Fruit fly (Drosophila melanogaster) whole organism, embryonic: ENCODE data around the gene gpp.

Experiments
- Antp ChIP-seq: fragments of 200-800 bp; sonication (Bioruptor generic); optimal IDR thresholded peaks from 3 replicates; lab custom pipeline; 2016; ENCODE audit warnings: missing biosample characterization, missing genetic modification characterization
- CG10321 ChIP-seq: fragments of 200-800 bp; sonication (Bioruptor generic); IDR thresholded peaks from 2 replicates; pipeline ENCODE4 v1.3.6; 2022; ENCODE audit warnings: missing biosample characterization, missing genetic modification characterization
- CG11085 ChIP-seq: fragments of 200-800 bp; sonication (Bioruptor generic); IDR thresholded peaks from 2 replicates; pipeline ENCODE4 v1.3.6; 2022; ENCODE audit warnings: missing biosample characterization, missing genetic modification characterization
- CG11695 ChIP-seq: fragments of 200-800 bp; sonication (Bioruptor generic); IDR thresholded peaks from 3 replicates; pipeline ENCODE4 v1.3.6; 2022; ENCODE audit warnings: missing biosample characterization, missing genetic modification characterization
- CG12391 ChIP-seq: fragments of 200-800 bp; sonication (Bioruptor generic); optimal IDR thresholded peaks from 3 replicates; lab custom pipeline; 2018; ENCODE audit warnings: missing biosample characterization, mild to moderate bottlenecking, missing genetic modification characterization, moderate library complexity
- CG13123 ChIP-seq: fragments of 200-800 bp; sonication (Bioruptor generic); optimal IDR thresholded peaks from 2 replicates; lab custom pipeline; 2016; ENCODE audit warnings: missing biosample characterization, missing genetic modification characterization
- CG1529 ChIP-seq: fragments of 200-800 bp; sonication (Bioruptor generic); optimal IDR thresholded peaks from 3 replicates; lab custom pipeline; 2018; ENCODE audit warnings: missing biosample characterization, missing genetic modification characterization
- CG15479 ChIP-seq: fragments of 200-800 bp; sonication (Bioruptor generic); optimal IDR thresholded peaks from 3 replicates; lab custom pipeline; 2019; ENCODE audit warnings: missing biosample characterization, mild to moderate bottlenecking, missing genetic modification characterization, moderate library complexity
- CG1647 ChIP-seq: fragments of 200-800 bp; sonication (Bioruptor generic); optimal IDR thresholded peaks from 3 replicates; lab custom pipeline; 2016; ENCODE audit warnings: missing biosample characterization, missing genetic modification characterization
- CG2120 ChIP-seq: fragments of 200-800 bp; sonication (Bioruptor generic); optimal IDR thresholded peaks from 3 replicates; lab custom pipeline; 2016; ENCODE audit warnings: missing biosample characterization, missing genetic modification characterization
- CG2199 ChIP-seq: fragments of 200-800 bp; sonication (Bioruptor generic); IDR thresholded peaks from 3 replicates; pipeline ENCODE4 v1.3.6; 2022; ENCODE audit warnings: missing biosample characterization, missing genetic modification characterization
- CG30431 ChIP-seq: fragments of 200-800 bp; sonication (Bioruptor generic); optimal IDR thresholded peaks from 2 replicates; lab custom pipeline; 2017; ENCODE audit warnings: missing biosample characterization, missing genetic modification characterization
- CG31224 ChIP-seq: fragments of 200-800 bp; sonication (Bioruptor generic); IDR thresholded peaks from 2 replicates; pipeline ENCODE4 v1.3.6; 2022; ENCODE audit warnings: missing biosample characterization, missing genetic modification characterization
- CG34422 ChIP-seq: fragments of 200-800 bp; sonication (Bioruptor generic); IDR thresholded peaks from 3 replicates; pipeline ENCODE4 v1.3.6; 2022; ENCODE audit warnings: missing biosample characterization, missing genetic modification characterization
- CG3847 ChIP-seq: fragments of 200-800 bp; sonication (Bioruptor generic); IDR thresholded peaks from 2 replicates; pipeline ENCODE4 v1.3.6; 2022; ENCODE audit warnings: missing biosample characterization, missing genetic modification characterization
- CG3995 ChIP-seq: fragments of 200-800 bp; sonication (Bioruptor generic); optimal IDR thresholded peaks from 3 replicates; lab custom pipeline; 2016; ENCODE audit warnings: missing biosample characterization, missing genetic modification characterization
- CG42726 ChIP-seq: fragments of 200-800 bp; sonication (Bioruptor generic); IDR thresholded peaks from 2 replicates; pipeline ENCODE4 v1.3.6; 2022; ENCODE audit warnings: missing biosample characterization, missing genetic modification characterization; ENCODE audit not compliant: partially characterized antibody
- CG5180 ChIP-seq: fragments of 200-800 bp; sonication (Bioruptor generic); optimal IDR thresholded peaks from 3 replicates; lab custom pipeline; 2017; ENCODE audit warnings: missing biosample characterization, missing genetic modification characterization, mild to moderate bottlenecking, moderate library complexity, missing genetic modification reagents
- CG8765 ChIP-seq: fragments of 200-800 bp; sonication (Bioruptor generic); IDR thresholded peaks from 2 replicates; pipeline ENCODE4 v1.3.6; 2022; ENCODE audit warnings: missing biosample characterization, missing genetic modification characterization
- CTCF ChIP-seq: fragments of 200-800 bp; sonication (Bioruptor generic); optimal IDR thresholded peaks from 2 replicates; lab custom pipeline; 2017; ENCODE audit warnings: missing biosample characterization, mild to moderate bottlenecking, missing genetic modification characterization, moderate library complexity
- Hr51 ChIP-seq, 2 experiments: fragments of 200-800 bp; sonication (Bioruptor generic); optimal IDR thresholded peaks; 2 replicates in 1 of 2; 3 replicates in 1 of 2; lab custom pipeline; 2016 to 2018; ENCODE audit warnings: missing biosample characterization in 2 of 2, missing genetic modification characterization in 2 of 2, mild to moderate bottlenecking in 1 of 2, moderate library complexity in 1 of 2
- Hr78 ChIP-seq, 2 experiments: fragments of 200-800 bp in 1 of 2; fragments of >200 bp in 1 of 2; sonication (Bioruptor generic) in 1 of 2; optimal IDR thresholded peaks; 2 replicates each; lab custom pipeline; 2017 to 2019; ENCODE audit warnings: missing biosample characterization in 2 of 2, missing genetic modification characterization in 2 of 2, mild to moderate bottlenecking in 1 of 2, moderate library complexity in 1 of 2
- Max ChIP-seq: fragments of 200-800 bp; sonication (Bioruptor generic); optimal IDR thresholded peaks from 2 replicates; lab custom pipeline; 2016; ENCODE audit warnings: missing biosample characterization, mild to moderate bottlenecking, missing genetic modification characterization
- Oli ChIP-seq: fragments of 200-800 bp; sonication (Bioruptor generic); optimal IDR thresholded peaks from 2 replicates; lab custom pipeline; 2018; ENCODE audit warnings: missing biosample characterization, mild to moderate bottlenecking, missing genetic modification characterization, moderate library complexity
- Optix ChIP-seq: fragments of 200-800 bp; sonication (Bioruptor generic); IDR thresholded peaks from 3 replicates; pipeline ENCODE4 v1.3.6; 2022; ENCODE audit warnings: missing biosample characterization, missing genetic modification characterization
- Pdp1 ChIP-seq, 2 experiments: fragments of 200-800 bp; sonication (Bioruptor generic); optimal IDR thresholded peaks; 3 replicates each; lab custom pipeline; 2016; ENCODE audit warnings: missing biosample characterization in 2 of 2, missing genetic modification characterization in 2 of 2, mild to moderate bottlenecking in 1 of 2, moderate library complexity in 1 of 2
- Rx ChIP-seq: fragments of 200-800 bp; sonication (Bioruptor generic); IDR thresholded peaks from 2 replicates; pipeline ENCODE4 v1.3.6; 2022; ENCODE audit warnings: missing biosample characterization, missing genetic modification characterization
- Vsx1 ChIP-seq: fragments of 200-800 bp; sonication (Bioruptor generic); optimal IDR thresholded peaks from 2 replicates; lab custom pipeline; 2017; ENCODE audit warnings: missing biosample characterization, mild to moderate bottlenecking, missing genetic modification characterization, missing genetic modification reagents
- amos ChIP-seq: fragments of 200-800 bp; sonication (Bioruptor generic); IDR thresholded peaks from 2 replicates; pipeline ENCODE4 v1.3.6; 2022; ENCODE audit warnings: missing biosample characterization, missing genetic modification characterization; ENCODE audit not compliant: partially characterized antibody
- ato ChIP-seq: fragments of 200-800 bp; sonication (Bioruptor generic); IDR thresholded peaks from 2 replicates; pipeline ENCODE4 v1.3.6; 2022; ENCODE audit warnings: missing biosample characterization, missing genetic modification characterization; ENCODE audit not compliant: partially characterized antibody
- cad ChIP-seq: fragments of >200 bp; optimal IDR thresholded peaks from 2 replicates; lab custom pipeline; 2017; ENCODE audit warnings: missing biosample characterization, missing genetic modification characterization
- dpn ChIP-seq, 2 experiments: fragments of 200-800 bp; sonication (Bioruptor generic); optimal IDR thresholded peaks; 3 replicates each; lab custom pipeline; 2016; ENCODE audit warnings: missing biosample characterization in 2 of 2, missing genetic modification characterization in 2 of 2
- ewg ChIP-seq: fragments of 200-800 bp; sonication (Bioruptor generic); optimal IDR thresholded peaks from 3 replicates; lab custom pipeline; 2017; ENCODE audit warnings: mild to moderate bottlenecking, missing biosample characterization, missing genetic modification reagents, missing genetic modification characterization
- ftz-f1 ChIP-seq: fragments of 200-800 bp; sonication (Bioruptor generic); optimal IDR thresholded peaks from 2 replicates; lab custom pipeline; 2016; ENCODE audit warnings: missing biosample characterization, missing genetic modification characterization
- gem ChIP-seq: fragments of 200-800 bp; sonication (Bioruptor generic); optimal IDR thresholded peaks from 2 replicates; lab custom pipeline; 2019; ENCODE audit warnings: missing biosample characterization, mild to moderate bottlenecking, missing genetic modification characterization, moderate library complexity
- hb ChIP-seq: fragments of 200-800 bp; sonication (Bioruptor generic); IDR thresholded peaks from 3 replicates; pipeline ENCODE4 v1.3.6; 2022; ENCODE audit warnings: missing biosample characterization, missing genetic modification characterization; ENCODE audit not compliant: partially characterized antibody
- oc ChIP-seq: fragments of 200-800 bp; sonication (Bioruptor generic); optimal IDR thresholded peaks from 2 replicates; lab custom pipeline; 2018; ENCODE audit warnings: missing biosample characterization, mild to moderate bottlenecking, missing genetic modification characterization, moderate library complexity
- org-1 ChIP-seq: fragments of 200-800 bp; sonication (Bioruptor generic); optimal IDR thresholded peaks from 2 replicates; lab custom pipeline; 2017; ENCODE audit warnings: missing biosample characterization, missing genetic modification characterization
- pros ChIP-seq: fragments of 200-800 bp; sonication (Bioruptor generic); optimal IDR thresholded peaks from 3 replicates; lab custom pipeline; 2019; ENCODE audit warnings: missing biosample characterization, mild to moderate bottlenecking, missing genetic modification characterization, moderate library complexity
- row ChIP-seq: fragments of 200-800 bp; sonication (Bioruptor generic); IDR thresholded peaks from 3 replicates; pipeline ENCODE4 v1.3.6; 2022; ENCODE audit warnings: missing biosample characterization, missing genetic modification characterization
- run ChIP-seq: fragments of 200-800 bp; sonication (Bioruptor generic); optimal IDR thresholded peaks from 3 replicates; lab custom pipeline; 2018; ENCODE audit warnings: missing biosample characterization, mild to moderate bottlenecking, missing genetic modification characterization
- sd ChIP-seq: fragments of 200-800 bp; sonication (Bioruptor generic); optimal IDR thresholded peaks from 3 replicates; lab custom pipeline; 2018; ENCODE audit warnings: missing biosample characterization, mild to moderate bottlenecking, missing genetic modification characterization, moderate library complexity
- sens ChIP-seq: fragments of 200-800 bp; sonication (Bioruptor generic); peaks from one replicate; lab custom pipeline; 2016; ENCODE audit warnings: missing biosample characterization, missing genetic modification characterization
- sens-2 ChIP-seq: fragments of 200-800 bp; sonication (Bioruptor generic); IDR thresholded peaks from 2 replicates; pipeline ENCODE4 v1.3.6; 2022; ENCODE audit warnings: missing biosample characterization, missing genetic modification characterization
- sisA ChIP-seq: fragments of 200-800 bp; sonication (Bioruptor generic); IDR thresholded peaks from 2 replicates; pipeline ENCODE4 v1.3.6; 2022; ENCODE audit warnings: missing biosample characterization, missing genetic modification characterization
- slbo ChIP-seq: fragments of 200-800 bp; sonication (Bioruptor generic); IDR thresholded peaks from 2 replicates; pipeline ENCODE4 v1.3.6; 2022; ENCODE audit warnings: missing biosample characterization, missing genetic modification characterization
- sr ChIP-seq: fragments of 200-800 bp; sonication (Bioruptor generic); IDR thresholded peaks from 3 replicates; pipeline ENCODE4 v1.3.6; 2022; ENCODE audit warnings: missing biosample characterization, missing genetic modification characterization
- sug ChIP-seq: fragments of 200-800 bp; optimal IDR thresholded peaks from 2 replicates; lab custom pipeline; 2019; ENCODE audit warnings: missing biosample characterization, mild to moderate bottlenecking, missing genetic modification characterization, moderate library complexity
- twi ChIP-seq: fragments of 200-800 bp; optimal IDR thresholded peaks from 2 replicates; lab custom pipeline; 2019; ENCODE audit warnings: missing biosample characterization, mild to moderate bottlenecking, missing genetic modification characterization, moderate library complexity
- tx ChIP-seq: fragments of 200-800 bp; sonication (Bioruptor generic); optimal IDR thresholded peaks from 2 replicates; lab custom pipeline; 2016; ENCODE audit warnings: missing biosample characterization, missing genetic modification characterization
- vfl ChIP-seq: fragments of 200-800 bp; sonication (Bioruptor generic); optimal IDR thresholded peaks from 2 replicates; lab custom pipeline; 2016; ENCODE audit warnings: missing biosample characterization, missing genetic modification characterization
- zen ChIP-seq: fragments of 200-800 bp; sonication (Bioruptor generic); optimal IDR thresholded peaks from 3 replicates; lab custom pipeline; 2018; ENCODE audit warnings: missing biosample characterization, mild to moderate bottlenecking, missing genetic modification characterization, moderate library complexity

Gene gpp

DNA sequence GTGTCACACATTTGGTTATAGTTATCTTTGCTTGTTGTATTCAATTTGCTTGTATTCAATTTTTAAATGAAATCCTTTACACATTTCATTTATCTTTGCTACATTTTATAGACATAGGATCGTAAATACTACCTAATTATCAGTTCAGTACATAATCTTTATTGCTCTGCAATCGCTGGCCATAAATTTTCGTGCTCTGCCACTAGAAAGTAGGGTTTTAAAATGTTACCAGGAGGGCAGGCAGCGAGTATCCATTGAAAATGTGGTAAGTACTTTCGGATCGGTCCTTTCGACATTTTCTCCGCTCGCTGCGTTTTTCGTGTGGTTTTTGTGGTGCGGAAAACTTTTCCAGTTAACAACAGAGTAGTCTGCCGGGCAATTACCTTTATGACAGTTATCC lies 7.4 kb upstream of the gpp start (continued):
- peak; percentile 80 for TF ChIP-seq cad (GFP tag; lab: Kevin White, UChicago)
- TF ChIP-seq CG31224 (GFP tag; lab: Robert Waterston, UW) = peak; percentile 52; the same call in 1 of the 2 replicates
- no peak for TF ChIP-seq CG30431 (GFP tag; lab: Kevin White, UChicago)
- no peak for TF ChIP-seq ewg
- peak; percentile 46 for TF ChIP-seq sd (tag; lab: Kevin White, UChicago)
- no peak for TF ChIP-seq org-1
- peak; percentile 53 for TF ChIP-seq CG15479 (GFP tag; lab: Kevin White, UChicago)
- TF ChIP-seq Max (GFP tag; lab: Kevin White, UChicago) = no peak
- no peak for TF ChIP-seq vfl (GFP tag; lab: Kevin White, UChicago)
- TF ChIP-seq dpn (GFP tag; optimal IDR thresholded peaks at IDR 0.05; lab: Kevin White, UChicago) = no peak
- no peak for TF ChIP-seq CG1529
- TF ChIP-seq CTCF = peak; percentile 10
- peak; percentile 26 for TF ChIP-seq sens (GFP tag; lab: Kevin White, UChicago)
- no peak for TF ChIP-seq pros
- TF ChIP-seq gem (tag; lab: Kevin White, UChicago) = no peak
- peak; percentile 3 for TF ChIP-seq CG5180 (GFP tag; lab: Kevin White, UChicago)
- no peak for TF ChIP-seq CG10321
- peak in 1 of 2 experiments; percentile 23 for TF ChIP-seq Hr51 (GFP tag; optimal IDR thresholded peaks at IDR 0.05; lab: Kevin White, UChicago)
- TF ChIP-seq Antp = no peak

DNA sequence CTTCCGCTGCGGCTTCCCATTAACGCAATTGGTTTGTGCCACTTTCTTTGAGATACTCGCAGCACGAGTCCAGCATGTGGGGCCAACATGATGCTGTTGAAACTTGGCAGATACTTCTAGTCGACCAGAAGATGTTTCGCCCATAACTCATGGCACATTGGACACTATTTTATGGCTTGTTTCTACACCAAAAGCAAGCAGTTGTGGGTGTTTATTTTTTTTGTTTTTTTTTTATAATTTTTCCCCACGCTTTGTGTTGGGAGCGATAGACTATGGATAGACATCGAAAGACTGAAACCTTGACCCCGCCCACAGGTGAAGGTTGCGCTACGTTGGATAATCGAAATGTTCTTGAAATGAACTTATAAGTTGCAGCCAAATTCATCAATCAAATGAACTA lies 6.9 kb upstream of the gpp start:
- TF ChIP-seq ftz-f1 = peak; percentile 13
- TF ChIP-seq CG11695 (GFP tag; lab: Robert Waterston, UW) = no peak
- no peak for TF ChIP-seq oc (tag; lab: Kevin White, UChicago)
- TF ChIP-seq Oli = no peak
- TF ChIP-seq CG2199 (GFP tag; lab: Robert Waterston, UW) = 0 out of 3 replicates have a peak, but pooled peaks have one; percentile 1
- TF ChIP-seq CG3847 (GFP tag; lab: Robert Waterston, UW) = no peak
- TF ChIP-seq slbo (GFP tag; lab: Robert Waterston, UW) = no peak
- TF ChIP-seq CG42726 (GFP tag; lab: Robert Waterston, UW) = no peak
- no peak for TF ChIP-seq CG3995
- TF ChIP-seq row (GFP tag; lab: Robert Waterston, UW) = no peak
- no peak for TF ChIP-seq hb
- no peak for TF ChIP-seq sd (tag; lab: Kevin White, UChicago)
- TF ChIP-seq CG13123 (GFP tag; lab: Kevin White, UChicago) = no peak
- no peak for TF ChIP-seq Rx (GFP tag; lab: Robert Waterston, UW)
- TF ChIP-seq twi (tag; lab: Kevin White, UChicago) = peak; percentile 73
- TF ChIP-seq CG12391 (tag; lab: Kevin White, UChicago) = no peak
- TF ChIP-seq ato (GFP tag; lab: Robert Waterston, UW) = no peak
- peak in 1 of 2 experiments; percentile 38 for TF ChIP-seq Pdp1 (GFP tag; optimal IDR thresholded peaks at IDR 0.05; lab: Kevin White, UChicago)
- no peak for TF ChIP-seq sisA (GFP tag; lab: Robert Waterston, UW)
- TF ChIP-seq CG11085 (GFP tag; lab: Robert Waterston, UW) = no peak
- no peak for TF ChIP-seq zen
- no peak for TF ChIP-seq amos (GFP tag; lab: Robert Waterston, UW)
- no peak for TF ChIP-seq sens-2 (GFP tag; lab: Robert Waterston, UW)
- no peak for TF ChIP-seq tx (GFP tag; lab: Kevin White, UChicago)
- TF ChIP-seq CG8765 (GFP tag; lab: Robert Waterston, UW) = no peak
- TF ChIP-seq Hr78 (GFP tag; optimal IDR thresholded peaks at IDR 0.05; lab: Kevin White, UChicago) = peak in 1 of 2 experiments; percentile 60
- TF ChIP-seq Vsx1 (GFP tag; lab: Kevin White, UChicago) = no peak
- TF ChIP-seq sr (GFP tag; lab: Robert Waterston, UW) = peak; percentile 96
- TF ChIP-seq CG1647 = no peak
- TF ChIP-seq sug (tag; lab: Kevin White, UChicago) = no peak
- TF ChIP-seq Optix (GFP tag; lab: Robert Waterston, UW) = no peak
- no peak for TF ChIP-seq CG2120 (GFP tag; lab: Kevin White, UChicago)
- no peak for TF ChIP-seq CG34422 (GFP tag; lab: Robert Waterston, UW)
- no peak for TF ChIP-seq run (tag; lab: Kevin White, UChicago)
